Fruit fly (Drosophila melanogaster) whole organism, pupa: ENCODE results near the gene Sry-beta.

Source experiments
- CG10348 ChIP-seq: fragments of 200-800 bp; sonication (Bioruptor generic); IDR thresholded peaks from 2 replicates; pipeline ENCODE4 v1.3.6; 2022; ENCODE audit warnings: missing biosample characterization, missing genetic modification characterization
- CG12605 ChIP-seq: fragments of 200-800 bp; sonication (Bioruptor generic); IDR thresholded peaks from 2 replicates; pipeline ENCODE4 v1.3.6; 2022; ENCODE audit warnings: missing biosample characterization, missing genetic modification characterization
- CG13204 ChIP-seq: fragments of 200-800 bp; sonication (Bioruptor generic); optimal IDR thresholded peaks from 2 replicates; lab custom pipeline; 2018; ENCODE audit warnings: missing biosample characterization, mild to moderate bottlenecking, missing genetic modification characterization, moderate library complexity
- CG17806 ChIP-seq: fragments of 200-800 bp; sonication (Bioruptor generic); optimal IDR thresholded peaks from 2 replicates; lab custom pipeline; 2018; ENCODE audit warnings: missing biosample characterization, mild to moderate bottlenecking, missing genetic modification characterization, moderate library complexity
- CG4496 ChIP-seq: fragments of 200-800 bp; sonication (Bioruptor generic); IDR thresholded peaks from 3 replicates; pipeline ENCODE4 v1.3.6; 2022; ENCODE audit warnings: missing biosample characterization, missing genetic modification characterization
- CG8159 ChIP-seq: fragments of 200-800 bp; sonication (Bioruptor generic); optimal IDR thresholded peaks from 3 replicates; lab custom pipeline; 2018; ENCODE audit warnings: missing biosample characterization, mild to moderate bottlenecking, missing genetic modification characterization, moderate library complexity
- CG9948 ChIP-seq: fragments of 200-800 bp; sonication (Bioruptor generic); optimal IDR thresholded peaks from 2 replicates; lab custom pipeline; 2018; ENCODE audit warnings: missing biosample characterization, mild to moderate bottlenecking, missing genetic modification characterization, moderate library complexity
- D1 ChIP-seq: fragments of 200-800 bp; sonication (Bioruptor generic); optimal IDR thresholded peaks from 2 replicates; lab custom pipeline; 2018; ENCODE audit warnings: missing biosample characterization, mild to moderate bottlenecking, missing genetic modification characterization, moderate library complexity
- EcR ChIP-seq: fragments of 200-800 bp; sonication (Bioruptor generic); optimal IDR thresholded peaks from 3 replicates; lab custom pipeline; 2019; ENCODE audit warnings: missing biosample characterization, missing genetic modification characterization, mild to moderate bottlenecking, moderate library complexity, missing genetic modification reagents
- fd96Ca ChIP-seq: fragments of 200-800 bp; sonication (Bioruptor generic); IDR thresholded peaks from 3 replicates; pipeline ENCODE4 v1.3.6; 2022; ENCODE audit warnings: missing biosample characterization, missing genetic modification characterization

dm6 chr3R:30009173-30009572 is 30.3 kb upstream of the Sry-beta start, which contains the start of gene CG7912:
- TF ChIP-seq EcR: no peak
- TF ChIP-seq CG17806 (tag; lab: Kevin White, UChicago): no peak
- no peak for TF ChIP-seq CG12605 (GFP tag; lab: Robert Waterston, UW)
- no peak for TF ChIP-seq D1 (tag; lab: Kevin White, UChicago)
- no peak for TF ChIP-seq CG10348 (GFP tag; lab: Robert Waterston, UW)
- no peak for TF ChIP-seq CG8159 (tag; lab: Kevin White, UChicago)
- no peak for TF ChIP-seq CG4496 (GFP tag; lab: Robert Waterston, UW)
- TF ChIP-seq fd96Ca (GFP tag; lab: Robert Waterston, UW): no peak
- no peak for TF ChIP-seq CG13204 (GFP tag; lab: Kevin White, UChicago)
- TF ChIP-seq CG9948 (tag; lab: Kevin White, UChicago): no peak
